Worm (Caenorhabditis elegans): Measurements from ENCODE around the gene T19C3.6.
A peak's percentile ranks its signal among the peaks of the same experiment; 100 is the strongest.

The T19C3.6 gene

DNA sequence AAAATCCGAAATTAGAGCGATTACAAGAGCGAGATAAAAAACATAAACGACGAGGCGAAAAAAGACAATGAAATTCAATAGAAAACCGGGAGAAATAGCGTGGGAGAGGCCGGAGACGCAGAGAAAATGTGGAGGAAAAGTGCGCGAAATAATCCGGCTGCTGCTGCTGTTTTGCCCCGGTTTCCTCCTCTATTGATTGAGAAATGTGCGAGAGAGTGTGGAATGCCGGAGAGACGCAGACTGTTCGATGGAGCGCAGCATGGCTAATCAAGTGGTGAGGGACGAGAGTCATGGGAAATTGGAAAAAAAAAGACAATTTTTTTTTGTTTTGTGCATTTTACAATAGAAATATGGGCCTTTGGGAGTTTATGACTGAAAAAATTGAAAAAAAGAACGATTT is 33.2 kb downstream of the T19C3.6 start (continued):
- TF ChIP-seq lsy-12 (tag; optimal IDR thresholded peaks at IDR 0.05) (no peak), mml-1 (tag; optimal IDR thresholded peaks at IDR 0.05) (no peak), eor-1 (tag; optimal IDR thresholded peaks at IDR 0.05) (no peak), ceh-16 (tag; optimal IDR thresholded peaks at IDR 0.05) (no peak), mdl-1 (tag; optimal IDR thresholded peaks at IDR 0.05) (no peak), hmg-11 (tag; optimal IDR thresholded peaks at IDR 0.05) (peak; percentile 96), snpc-4 (tag; optimal IDR thresholded peaks at IDR 0.05) (peak; percentile 24), nhr-23 (tag; optimal IDR thresholded peaks at IDR 0.05) (peak; percentile 64), daf-12 (tag; optimal IDR thresholded peaks at IDR 0.05) (no peak), nfya-1 (tag; optimal IDR thresholded peaks at IDR 0.05; ENCODE audit: insufficient read depth) (peak; percentile 69)

DNA sequence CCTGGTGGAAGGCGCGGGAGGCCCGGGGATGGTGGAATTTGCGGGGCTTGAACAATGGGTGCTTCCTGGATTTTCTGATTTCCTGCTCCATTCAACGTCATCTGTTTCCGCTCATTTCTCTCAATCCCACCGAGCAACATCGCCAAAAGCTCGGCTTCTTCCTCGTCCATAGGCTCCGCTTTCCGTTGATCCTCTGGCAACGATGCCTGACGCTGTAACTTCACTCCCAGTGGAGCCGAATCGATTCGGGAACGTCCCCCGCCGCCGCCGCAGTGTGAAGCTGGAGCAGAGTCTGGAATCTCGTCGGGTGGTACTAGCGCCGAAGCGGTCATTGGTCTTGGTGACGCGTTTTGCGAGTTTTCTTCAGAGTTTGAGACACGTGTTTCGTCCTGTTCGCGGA is 35.9 kb downstream of the T19C3.6 start:
- no peak for TF ChIP-seq nhr-77 (tag; optimal IDR thresholded peaks at IDR 0.05)
- no peak for TF ChIP-seq pqm-1 (tag; optimal IDR thresholded peaks at IDR 0.05)
- TF ChIP-seq nfya-1 (tag; optimal IDR thresholded peaks at IDR 0.05; ENCODE audit: insufficient read depth): no peak
- no peak for TF ChIP-seq hmg-11 (tag; optimal IDR thresholded peaks at IDR 0.05)
- TF ChIP-seq elt-3 (tag; optimal IDR thresholded peaks at IDR 0.05): no peak
- TF ChIP-seq lin-15B (tag; optimal IDR thresholded peaks at IDR 0.05): no peak
- no peak for TF ChIP-seq nhr-23 (tag; optimal IDR thresholded peaks at IDR 0.05)
- no peak for TF ChIP-seq nhr-12 (tag; optimal IDR thresholded peaks at IDR 0.05)
- TF ChIP-seq fkh-10 (GFP tag; optimal IDR thresholded peaks at IDR 0.05): no peak
- TF ChIP-seq zag-1 (tag; optimal IDR thresholded peaks at IDR 0.05): no peak
- no peak for TF ChIP-seq ama-1 (optimal IDR thresholded peaks at IDR 0.05)
- no peak for TF ChIP-seq fkh-2 (tag; optimal IDR thresholded peaks at IDR 0.05)
- no peak for TF ChIP-seq nhr-237 (tag; optimal IDR thresholded peaks at IDR 0.05)
- TF ChIP-seq elt-2 (tag; optimal IDR thresholded peaks at IDR 0.05): no peak

DNA sequence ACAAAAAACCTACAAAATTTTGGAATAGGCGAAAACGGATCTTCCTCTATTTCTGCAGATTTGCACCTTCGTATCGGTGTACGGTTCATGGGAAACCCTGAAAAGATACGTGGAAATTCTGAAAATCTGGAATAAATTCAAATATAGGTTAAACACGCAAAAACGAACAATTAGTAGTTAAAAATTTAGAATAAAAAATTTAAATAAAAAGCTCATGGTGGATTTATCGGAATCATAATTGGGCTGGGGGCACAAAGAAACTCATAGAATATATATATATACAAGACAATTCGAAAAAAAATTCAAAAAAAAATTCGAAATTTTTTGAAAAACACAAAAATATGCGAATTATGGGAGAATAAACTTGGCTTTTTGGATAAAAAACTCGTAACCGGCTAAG is 44.3 kb downstream of the T19C3.6 start, which contains the start of gene helq-1:
Gene helq-1, minus strand, starts transcription at position 101 of the 400 bp plus-strand sequence.
- no peak for TF ChIP-seq nhr-23 (tag; optimal IDR thresholded peaks at IDR 0.05)
- no peak for TF ChIP-seq elt-2 (tag; optimal IDR thresholded peaks at IDR 0.05)
- TF ChIP-seq unc-62 (GFP tag; optimal IDR thresholded peaks at IDR 0.05): no peak
- TF ChIP-seq lin-39 (tag; optimal IDR thresholded peaks at IDR 0.05): no peak
- no peak for TF ChIP-seq unc-39 (tag; optimal IDR thresholded peaks at IDR 0.05)
- TF ChIP-seq ceh-28 (tag; optimal IDR thresholded peaks at IDR 0.05): no peak
- TF ChIP-seq ztf-4 (tag; optimal IDR thresholded peaks at IDR 0.05): no peak
- no peak for TF ChIP-seq R02D3.7 (tag; optimal IDR thresholded peaks at IDR 0.05)
- TF ChIP-seq nhr-237 (tag; optimal IDR thresholded peaks at IDR 0.05): no peak
- TF ChIP-seq tbx-2 (tag; optimal IDR thresholded peaks at IDR 0.05): no peak
- TF ChIP-seq mml-1 (tag; optimal IDR thresholded peaks at IDR 0.05): no peak
- no peak for TF ChIP-seq pqm-1 (tag; optimal IDR thresholded peaks at IDR 0.05)
- no peak for TF ChIP-seq nhr-28 (tag; optimal IDR thresholded peaks at IDR 0.05)

Measured in whole organism, L3 larva.